Worm (Caenorhabditis elegans) whole organism, L4/young adult: ENCODE data around the gene F46H5.4.

Experiments used
- W03F9.2 ChIP-seq: fragments of 150-350 bp; optimal IDR thresholded peaks from 2 replicates; lab custom pipeline; 2014; ENCODE audit warnings: missing biosample characterization, missing genetic modification characterization
- dao-5 ChIP-seq: sonication (generic microtip); optimal IDR thresholded peaks from 2 replicates; lab custom pipeline; 2016; ENCODE audit warnings: missing genotype, missing genetic modification characterization, moderate library complexity, missing compliant biosample characterization
- him-1 ChIP-seq: sonication (generic microtip); optimal IDR thresholded peaks from 2 replicates; lab custom pipeline; 2016; ENCODE audit warnings: missing genotype, missing genetic modification reagents, missing genetic modification characterization, missing compliant biosample characterization

- no peak for TF ChIP-seq dao-5
- TF ChIP-seq him-1 = no peak
- TF ChIP-seq W03F9.2 (tag; lab: Kevin White, UChicago) = peak; percentile 22
Observed at ce11 chrX:7244756-7245155, 9.7 kb downstream of the F46H5.4 start.
